Fruit fly (Drosophila melanogaster) whole organism, prepupa: ENCODE results near the gene CG17378.

Experiments
- Blimp-1 ChIP-seq: fragments of 200-800 bp; sonication (Bioruptor generic); optimal IDR thresholded peaks from 3 replicates; lab custom pipeline; 2017; ENCODE audit warnings: missing biosample characterization, missing genetic modification characterization, mild to moderate bottlenecking, moderate library complexity, missing genetic modification reagents
- CG10631 ChIP-seq: fragments of 200-800 bp; sonication (Bioruptor generic); optimal IDR thresholded peaks from 2 replicates; lab custom pipeline; 2016; ENCODE audit warnings: missing biosample characterization, missing genetic modification characterization
- CG10669 ChIP-seq: fragments of 200-800 bp; sonication (Bioruptor generic); optimal IDR thresholded peaks from 3 replicates; lab custom pipeline; 2018; ENCODE audit warnings: missing biosample characterization, mild to moderate bottlenecking, missing genetic modification characterization, moderate library complexity
- CG11294 ChIP-seq: fragments of 200-800 bp; sonication (Bioruptor generic); IDR thresholded peaks from 2 replicates; pipeline ENCODE4 v1.3.6; 2022; ENCODE audit warnings: missing biosample characterization, missing genetic modification characterization
- CG11762 ChIP-seq: fragments of 200-800 bp; sonication (Bioruptor generic); optimal IDR thresholded peaks from 3 replicates; lab custom pipeline; 2016; ENCODE audit warnings: missing biosample characterization, missing genetic modification characterization; ENCODE audit not compliant: insufficient read depth
- CG11902 ChIP-seq: fragments of 200-800 bp; sonication (Bioruptor generic); optimal IDR thresholded peaks from 3 replicates; lab custom pipeline; 2016; ENCODE audit warnings: missing biosample characterization, missing genetic modification characterization
- CG15336 ChIP-seq: fragments of 200-800 bp; sonication (Bioruptor generic); IDR thresholded peaks from 2 replicates; pipeline ENCODE4 v1.3.6; 2022; ENCODE audit warnings: missing biosample characterization, missing genetic modification characterization
- CG1621 ChIP-seq: fragments of 200-800 bp; sonication (Bioruptor generic); optimal IDR thresholded peaks from 3 replicates; lab custom pipeline; 2018; ENCODE audit warnings: missing biosample characterization, mild to moderate bottlenecking, missing genetic modification characterization
- CG16779 ChIP-seq: fragments of 200-800 bp; sonication (Bioruptor generic); optimal IDR thresholded peaks from 3 replicates; lab custom pipeline; 2017; ENCODE audit warnings: missing biosample characterization, mild to moderate bottlenecking, missing genetic modification characterization
- CG3032 ChIP-seq: fragments of 200-800 bp; optimal IDR thresholded peaks from 2 replicates; lab custom pipeline; 2019; ENCODE audit warnings: missing biosample characterization, mild to moderate bottlenecking, missing genetic modification characterization, moderate library complexity
- CG31627 ChIP-seq: fragments of 200-800 bp; sonication (Bioruptor generic); optimal IDR thresholded peaks from 3 replicates; lab custom pipeline; 2016; ENCODE audit warnings: missing biosample characterization, missing genetic modification characterization
- CG32006 ChIP-seq: fragments of 200-800 bp; sonication (Bioruptor generic); optimal IDR thresholded peaks from 3 replicates; lab custom pipeline; 2017; ENCODE audit warnings: missing biosample characterization, mild to moderate bottlenecking, missing genetic modification characterization
- CG34406 ChIP-seq: fragments of 200-800 bp; sonication (Bioruptor generic); optimal IDR thresholded peaks from 3 replicates; lab custom pipeline; 2016; ENCODE audit warnings: missing biosample characterization, missing genetic modification characterization
- CG3919 ChIP-seq: fragments of 200-800 bp; sonication (Bioruptor generic); optimal IDR thresholded peaks from 3 replicates; lab custom pipeline; 2016; ENCODE audit warnings: missing biosample characterization, missing genetic modification characterization
- CG6163 ChIP-seq: fragments of 200-800 bp; sonication (Bioruptor generic); IDR thresholded peaks from 3 replicates; pipeline ENCODE4 v1.3.6; 2022; ENCODE audit warnings: missing biosample characterization, missing genetic modification characterization
- CG6276 ChIP-seq: fragments of 200-800 bp; sonication (Bioruptor generic); optimal IDR thresholded peaks from 2 replicates; lab custom pipeline; 2017; ENCODE audit warnings: missing biosample characterization, mild to moderate bottlenecking, missing genetic modification characterization
- CG6792 ChIP-seq: fragments of 200-800 bp; sonication (Bioruptor generic); optimal IDR thresholded peaks from 3 replicates; lab custom pipeline; 2016; ENCODE audit warnings: missing biosample characterization, missing genetic modification characterization
- CG6808 ChIP-seq: fragments of 200-800 bp; sonication (Bioruptor generic); optimal IDR thresholded peaks from 3 replicates; lab custom pipeline; 2017; ENCODE audit warnings: missing biosample characterization, missing genetic modification characterization, mild to moderate bottlenecking, moderate library complexity, missing genetic modification reagents
- CG6854 ChIP-seq: fragments of 200-800 bp; sonication (Bioruptor generic); optimal IDR thresholded peaks from 2 replicates; lab custom pipeline; 2017; ENCODE audit warnings: missing biosample characterization, mild to moderate bottlenecking, missing genetic modification characterization
- CG7368 ChIP-seq: fragments of 200-800 bp; sonication (Bioruptor generic); optimal IDR thresholded peaks from 3 replicates; lab custom pipeline; 2016; ENCODE audit warnings: missing biosample characterization, missing genetic modification characterization
- CG8319 ChIP-seq: fragments of 200-800 bp; sonication (Bioruptor generic); optimal IDR thresholded peaks from 3 replicates; lab custom pipeline; 2016; ENCODE audit warnings: missing biosample characterization, missing genetic modification characterization
- CG8632 ChIP-seq: fragments of 200-800 bp; sonication (Bioruptor generic); optimal IDR thresholded peaks from 3 replicates; lab custom pipeline; 2016; ENCODE audit warnings: missing biosample characterization, missing genetic modification characterization
- CG9139 ChIP-seq: fragments of 200-800 bp; sonication (Bioruptor generic); optimal IDR thresholded peaks from 3 replicates; lab custom pipeline; 2017; ENCODE audit warnings: missing biosample characterization, mild to moderate bottlenecking, missing genetic modification characterization
- Eip75B ChIP-seq: fragments of 200-800 bp; sonication (Bioruptor generic); optimal IDR thresholded peaks from 3 replicates; lab custom pipeline; 2016; ENCODE audit warnings: missing biosample characterization, missing genetic modification characterization
- Eip93F ChIP-seq: fragments of 200-800 bp; sonication (Bioruptor generic); optimal IDR thresholded peaks from 2 replicates; lab custom pipeline; 2016; ENCODE audit warnings: missing biosample characterization, mild to moderate bottlenecking, missing genetic modification characterization
- Ets21C ChIP-seq: fragments of 200-800 bp; sonication (Bioruptor generic); optimal IDR thresholded peaks from 3 replicates; lab custom pipeline; 2016; ENCODE audit warnings: missing biosample characterization, missing genetic modification characterization
- Gug ChIP-seq: fragments of 200-800 bp; sonication (Bioruptor generic); IDR thresholded peaks from 2 replicates; pipeline ENCODE4 v1.3.6; 2022; ENCODE audit warnings: missing biosample characterization, missing genetic modification characterization
- Hr38 ChIP-seq: sonication (Bioruptor generic); optimal IDR thresholded peaks from 2 replicates; lab custom pipeline; 2016; ENCODE audit warnings: missing biosample characterization, missing genetic modification characterization
- Hr4 ChIP-seq: fragments of 200-800 bp; sonication (Bioruptor generic); optimal IDR thresholded peaks from 3 replicates; lab custom pipeline; 2016; ENCODE audit warnings: missing biosample characterization, missing genetic modification characterization
- Lpt ChIP-seq: fragments of 200-800 bp; sonication (Bioruptor generic); optimal IDR thresholded peaks from 3 replicates; lab custom pipeline; 2016; ENCODE audit warnings: missing biosample characterization, missing genetic modification characterization
- Met ChIP-seq: fragments of 200-800 bp; sonication (Bioruptor generic); optimal IDR thresholded peaks from 3 replicates; lab custom pipeline; 2016; ENCODE audit warnings: missing biosample characterization, missing genetic modification characterization
- OdsH ChIP-seq: fragments of 200-800 bp; sonication (Bioruptor generic); optimal IDR thresholded peaks from 3 replicates; lab custom pipeline; 2016; ENCODE audit warnings: missing biosample characterization, missing genetic modification characterization
- Smox ChIP-seq: fragments of 200-800 bp; sonication (Bioruptor generic); optimal IDR thresholded peaks from 3 replicates; lab custom pipeline; 2016; ENCODE audit warnings: missing biosample characterization, missing genetic modification characterization
- Sox102F ChIP-seq: fragments of 200-800 bp; sonication (Bioruptor generic); optimal IDR thresholded peaks from 2 replicates; lab custom pipeline; 2016; ENCODE audit warnings: missing biosample characterization, mild to moderate bottlenecking, missing genetic modification characterization
- Sox14 ChIP-seq: fragments of 200-800 bp; sonication (Bioruptor generic); optimal IDR thresholded peaks from 3 replicates; lab custom pipeline; 2016; ENCODE audit warnings: missing biosample characterization, missing genetic modification characterization
- Sox15 ChIP-seq: fragments of 200-800 bp; sonication (Bioruptor generic); optimal IDR thresholded peaks from 3 replicates; lab custom pipeline; 2016; ENCODE audit warnings: missing biosample characterization, missing genetic modification characterization
- achi ChIP-seq: fragments of 200-800 bp; sonication (Bioruptor generic); optimal IDR thresholded peaks from 3 replicates; lab custom pipeline; 2016; ENCODE audit warnings: missing biosample characterization, missing genetic modification characterization
- acj6 ChIP-seq: fragments of 200-800 bp; sonication (Bioruptor generic); optimal IDR thresholded peaks from 3 replicates; lab custom pipeline; 2016; ENCODE audit warnings: missing biosample characterization, missing genetic modification characterization
- cyc ChIP-seq: fragments of 200-800 bp; sonication (Bioruptor generic); optimal IDR thresholded peaks from 3 replicates; lab custom pipeline; 2016; ENCODE audit warnings: missing biosample characterization, missing genetic modification characterization
- dac ChIP-seq: fragments of 200-800 bp; sonication (Bioruptor generic); optimal IDR thresholded peaks from 2 replicates; lab custom pipeline; 2017; ENCODE audit warnings: missing biosample characterization, mild to moderate bottlenecking, missing genetic modification characterization
- dsx ChIP-seq: fragments of 200-800 bp; optimal IDR thresholded peaks from 3 replicates; lab custom pipeline; 2019; ENCODE audit warnings: missing biosample characterization, mild to moderate bottlenecking, missing genetic modification characterization, moderate library complexity; ENCODE audit not compliant: poor library complexity, severe bottlenecking
- eg ChIP-seq: fragments of 200-800 bp; sonication (Bioruptor generic); IDR thresholded peaks from 3 replicates; pipeline ENCODE4 v1.3.6; 2022; ENCODE audit warnings: missing biosample characterization, missing genetic modification characterization
- fd85E ChIP-seq: fragments of 200-800 bp; sonication (Bioruptor generic); optimal IDR thresholded peaks from 3 replicates; lab custom pipeline; 2016; ENCODE audit warnings: missing biosample characterization, missing genetic modification characterization
- fkh ChIP-seq: fragments of 200-800 bp; sonication (Bioruptor generic); optimal IDR thresholded peaks from 3 replicates; lab custom pipeline; 2017; ENCODE audit warnings: missing biosample characterization, mild to moderate bottlenecking, missing genetic modification characterization, moderate library complexity
- lz ChIP-seq: fragments of 200-800 bp; sonication (Bioruptor generic); optimal IDR thresholded peaks from 3 replicates; lab custom pipeline; 2016; ENCODE audit warnings: missing biosample characterization, missing genetic modification characterization
- net ChIP-seq: fragments of 200-800 bp; sonication (Bioruptor generic); optimal IDR thresholded peaks from 3 replicates; lab custom pipeline; 2016; ENCODE audit warnings: missing biosample characterization, missing genetic modification characterization
- pdm3 ChIP-seq: fragments of 200-800 bp; sonication (Bioruptor generic); optimal IDR thresholded peaks from 3 replicates; lab custom pipeline; 2016; ENCODE audit warnings: missing biosample characterization, missing genetic modification characterization
- salr ChIP-seq, 2 experiments: fragments of 200-800 bp; sonication (Bioruptor generic); optimal IDR thresholded peaks; 3 replicates each; lab custom pipeline; 2016 to 2018; ENCODE audit warnings: missing biosample characterization in 2 of 2, missing genetic modification characterization in 2 of 2, mild to moderate bottlenecking in 1 of 2
- topi ChIP-seq: fragments of 200-800 bp; sonication (Bioruptor generic); optimal IDR thresholded peaks from 3 replicates; lab custom pipeline; 2016; ENCODE audit warnings: missing biosample characterization, missing genetic modification characterization
- vri ChIP-seq: fragments of 200-800 bp; sonication (Bioruptor generic); optimal IDR thresholded peaks from 3 replicates; lab custom pipeline; 2016; ENCODE audit warnings: missing biosample characterization, mild to moderate bottlenecking, missing genetic modification characterization

CG17378 gene

dm6 chr2L:6787029-6787972, 13.5 kb downstream of the CG17378 start:
- TF ChIP-seq Ets21C (peak; percentile 94), achi (GFP tag; lab: Kevin White, UChicago) (peak; percentile 93), Eip93F (GFP tag; lab: Kevin White, UChicago) (peak; percentile 79), CG6792 (GFP tag; lab: Kevin White, UChicago) (peak; percentile 94), pdm3 (GFP tag; lab: Kevin White, UChicago) (peak; percentile 96), CG3032 (tag; lab: Kevin White, UChicago) (peak; percentile 93), CG11294 (GFP tag; lab: Robert Waterston, UW) (peak; percentile 84), CG6808 (GFP tag; lab: Kevin White, UChicago) (peak; percentile 96), Hr4 (GFP tag; lab: Kevin White, UChicago) (peak; percentile 97), CG31627 (GFP tag; lab: Kevin White, UChicago) (peak; percentile 96), CG10631 (GFP tag; lab: Kevin White, UChicago) (peak; percentile 94), Hr38 (no peak), vri (GFP tag; lab: Kevin White, UChicago) (peak; percentile 72), CG16779 (tag; lab: Kevin White, UChicago) (peak; percentile 91), CG34406 (GFP tag; lab: Kevin White, UChicago) (peak; percentile 94), dac (peak; percentile 89), Sox102F (GFP tag; lab: Kevin White, UChicago) (peak; percentile 92), net (GFP tag; lab: Kevin White, UChicago) (peak; percentile 95), CG10669 (GFP tag; lab: Kevin White, UChicago) (peak; percentile 92), Sox15 (peak; percentile 95), CG1621 (peak; percentile 80), CG11902 (GFP tag; lab: Kevin White, UChicago) (peak; percentile 96), CG9139 (GFP tag; lab: Kevin White, UChicago) (peak; percentile 85), Met (GFP tag; lab: Kevin White, UChicago) (peak; percentile 94), CG15336 (GFP tag; lab: Robert Waterston, UW) (peak; percentile 87), Smox (GFP tag; lab: Kevin White, UChicago) (peak; percentile 91), salr (GFP tag; optimal IDR thresholded peaks at IDR 0.05; lab: Kevin White, UChicago) (peak; percentile 62 to 99), acj6 (peak; percentile 94), CG6163 (GFP tag; lab: Robert Waterston, UW) (peak; percentile 91), Gug (GFP tag; lab: Robert Waterston, UW) (peak; percentile 82), CG6276 (GFP tag; lab: Kevin White, UChicago) (peak; percentile 94), CG32006 (GFP tag; lab: Kevin White, UChicago) (peak; percentile 98), CG8632 (peak; percentile 94), eg (peak; percentile 89), lz (GFP tag; lab: Kevin White, UChicago) (peak; percentile 96), CG8319 (GFP tag; lab: Kevin White, UChicago) (peak; percentile 90), Blimp-1 (GFP tag; lab: Kevin White, UChicago) (peak; percentile 82), CG3919 (peak; percentile 94), topi (GFP tag; lab: Kevin White, UChicago) (peak; percentile 95), CG6854 (peak; percentile 84), CG7368 (GFP tag; lab: Kevin White, UChicago) (peak; percentile 88), CG11762 (GFP tag; lab: Kevin White, UChicago) (peak; percentile 93), fd85E (GFP tag; lab: Kevin White, UChicago) (peak; percentile 67), fkh (peak; percentile 99), dsx (peak; percentile 85), cyc (GFP tag; lab: Kevin White, UChicago) (peak; percentile 94), Lpt (GFP tag; lab: Kevin White, UChicago) (peak; percentile 89), Sox14 (GFP tag; lab: Kevin White, UChicago) (peak; percentile 95), Eip75B (GFP tag; lab: Kevin White, UChicago) (peak; percentile 96), OdsH (GFP tag; lab: Kevin White, UChicago) (peak; percentile 96)
